Worm (Caenorhabditis elegans) whole organism, young adult: ENCODE results near the gene eco-1.
A peak's percentile ranks its signal among the peaks of the same experiment; 100 is the strongest.
"Not testable (repeated sequence)": the region's sequence is repeated elsewhere in the genome, so short reads cannot be mapped to it uniquely, and the experiment has no call there.

Experiments used
- B0336.3 ChIP-seq: fragments of 200-800 bp; sonication (Bioruptor generic); IDR thresholded peaks from 2 replicates; pipeline ENCODE4 v1.3.6; 2022; ENCODE audit warnings: missing genetic modification characterization, missing compliant biosample characterization
- C06A6.2 ChIP-seq: fragments of 200-800 bp; sonication (Bioruptor generic); conservative IDR thresholded peaks from 2 replicates; pipeline ENCODE4 v1.3.6; 2022; ENCODE audit warnings: missing genetic modification characterization, missing compliant biosample characterization
- D2030.7 ChIP-seq: fragments of 200-800 bp; sonication (Bioruptor generic); IDR thresholded peaks from 2 replicates; pipeline ENCODE4 v1.3.6; 2022; ENCODE audit warnings: missing genetic modification reagents, missing genetic modification characterization, missing compliant biosample characterization
- K12H6.12 ChIP-seq: fragments of 200-800 bp; sonication (Bioruptor generic); optimal IDR thresholded peaks from 2 replicates; lab custom pipeline; 2018; ENCODE audit warnings: mild to moderate bottlenecking, missing genetic modification characterization, missing compliant biosample characterization
- Y53G8AR.9 ChIP-seq: fragments of 200-800 bp; sonication (Bioruptor generic); conservative IDR thresholded peaks from 2 replicates; pipeline ENCODE4 v1.3.6; 2022; ENCODE audit warnings: missing genetic modification reagents, missing genetic modification characterization, missing compliant biosample characterization
- Y95B8A.8 ChIP-seq: fragments of 200-800 bp; sonication (Bioruptor generic); IDR thresholded peaks from 2 replicates; pipeline ENCODE4 v1.3.6; 2022; ENCODE audit warnings: missing genetic modification reagents, missing genetic modification characterization, missing compliant biosample characterization
- attf-5 ChIP-seq: fragments of 200-800 bp; sonication (Bioruptor generic); optimal IDR thresholded peaks from 2 replicates; lab custom pipeline; 2018; ENCODE audit warnings: mild to moderate bottlenecking, missing genetic modification characterization, missing compliant biosample characterization
- attf-6 ChIP-seq: fragments of 200-800 bp; sonication (Bioruptor generic); IDR thresholded peaks from 2 replicates; pipeline ENCODE4 v1.3.6; 2022; ENCODE audit warnings: missing genetic modification reagents, missing genetic modification characterization, missing compliant biosample characterization
- bed-2 ChIP-seq: fragments of 200-800 bp; sonication (Bioruptor generic); IDR thresholded peaks from 2 replicates; pipeline ENCODE4 v1.3.6; 2022; ENCODE audit warnings: missing genetic modification reagents, missing genetic modification characterization, missing compliant biosample characterization
- cebp-1 ChIP-seq, 2 experiments: fragments of 200-800 bp in 1 of 2; sonication (Bioruptor generic) in 1 of 2; sonication (generic microtip) in 1 of 2; IDR thresholded peaks in 1 of 2; optimal IDR thresholded peaks in 1 of 2; 2 replicates each; pipeline versions ENCODE4 v1.3.6 to Lab custom; 2017 to 2022; ENCODE audit warnings: missing compliant biosample characterization in 2 of 2, missing genetic modification characterization in 2 of 2, mild to moderate bottlenecking in 1 of 2, missing genetic modification reagents in 1 of 2, moderate library complexity in 1 of 2
- ceh-27 ChIP-seq: fragments of 200-800 bp; sonication (Bioruptor generic); optimal IDR thresholded peaks from 2 replicates; lab custom pipeline; 2018; ENCODE audit warnings: mild to moderate bottlenecking, missing genetic modification characterization, moderate library complexity, missing compliant biosample characterization
- ceh-79 ChIP-seq: sonication (generic microtip); optimal IDR thresholded peaks from 2 replicates; lab custom pipeline; 2017; ENCODE audit warnings: mild to moderate bottlenecking, missing genetic modification characterization, missing compliant biosample characterization
- efl-1 ChIP-seq: fragments of 150-350 bp; optimal IDR thresholded peaks from 2 replicates; lab custom pipeline; 2014; ENCODE audit warnings: missing biosample characterization, missing genetic modification reagents, missing genetic modification characterization
- egrh-3 ChIP-seq: fragments of 200-800 bp; sonication (Bioruptor generic); IDR thresholded peaks from 2 replicates; pipeline ENCODE4 v1.3.6; 2022; ENCODE audit warnings: missing genetic modification reagents, missing genetic modification characterization, missing compliant biosample characterization
- ekl-4 ChIP-seq: fragments of 200-800 bp; sonication (Bioruptor generic); IDR thresholded peaks from 2 replicates; pipeline ENCODE4 v1.3.6; 2022; ENCODE audit warnings: missing genetic modification reagents, missing genetic modification characterization, missing compliant biosample characterization
- hmg-1.2 ChIP-seq: fragments of 200-800 bp; sonication (Bioruptor generic); IDR thresholded peaks from 2 replicates; pipeline ENCODE4 v1.3.6; 2022; ENCODE audit warnings: missing genetic modification reagents, missing genetic modification characterization, missing compliant biosample characterization
- lin-26 ChIP-seq: fragments of 200-800 bp; sonication (Bioruptor generic); IDR thresholded peaks from 2 replicates; pipeline ENCODE4 v1.3.6; 2022; ENCODE audit warnings: missing genetic modification reagents, missing genetic modification characterization, missing compliant biosample characterization
- lin-40 ChIP-seq: sonication (generic microtip); optimal IDR thresholded peaks from 2 replicates; lab custom pipeline; 2016; ENCODE audit warnings: missing genetic modification characterization, mild to moderate bottlenecking, missing compliant biosample characterization, missing genotype, missing genetic modification reagents
- lin-54 ChIP-seq: fragments of 200-800 bp; sonication (Bioruptor generic); optimal IDR thresholded peaks from 2 replicates; lab custom pipeline; 2018; ENCODE audit warnings: mild to moderate bottlenecking, missing genetic modification characterization, missing compliant biosample characterization
- lir-1 ChIP-seq: fragments of 200-800 bp; sonication (Bioruptor generic); conservative IDR thresholded peaks from 2 replicates; pipeline ENCODE4 v1.3.6; 2022; ENCODE audit warnings: missing genetic modification reagents, missing genetic modification characterization, missing compliant biosample characterization
- lsl-1 ChIP-seq: fragments of 200-800 bp; sonication (Bioruptor generic); optimal IDR thresholded peaks from 2 replicates; lab custom pipeline; 2018; ENCODE audit warnings: mild to moderate bottlenecking, missing genetic modification characterization, moderate library complexity, missing compliant biosample characterization
- madf-3 ChIP-seq: fragments of 200-800 bp; sonication (Bioruptor generic); IDR thresholded peaks from 2 replicates; pipeline ENCODE4 v1.3.6; 2022; ENCODE audit warnings: missing genetic modification reagents, missing genetic modification characterization, missing compliant biosample characterization
- mcd-1 ChIP-seq: fragments of 200-800 bp; sonication (Bioruptor generic); IDR thresholded peaks from 2 replicates; pipeline ENCODE4 v1.3.6; 2022; ENCODE audit warnings: missing genetic modification reagents, missing genetic modification characterization, missing compliant biosample characterization
- nfya-2 ChIP-seq: fragments of 200-800 bp; sonication (Bioruptor generic); IDR thresholded peaks from 2 replicates; pipeline ENCODE4 v1.3.6; 2022; ENCODE audit warnings: missing genetic modification reagents, missing genetic modification characterization, missing compliant biosample characterization
- nfyb-1 ChIP-seq: fragments of 200-800 bp; sonication (Bioruptor generic); IDR thresholded peaks from 2 replicates; pipeline ENCODE4 v1.3.6; 2022; ENCODE audit warnings: missing genetic modification reagents, missing genetic modification characterization, missing compliant biosample characterization
- nhr-80 ChIP-seq: sonication (generic microtip); optimal IDR thresholded peaks from 2 replicates; lab custom pipeline; 2016; ENCODE audit warnings: missing genetic modification characterization, missing compliant biosample characterization
- pbrm-1 ChIP-seq: fragments of 200-800 bp; sonication (Bioruptor generic); IDR thresholded peaks from 2 replicates; pipeline ENCODE4 v1.3.6; 2022; ENCODE audit warnings: missing genetic modification reagents, missing genetic modification characterization, missing compliant biosample characterization
- pha-4 ChIP-seq: fragments of 150-350 bp; sonication (generic microtip); optimal IDR thresholded peaks from 2 replicates; lab custom pipeline; 2014; ENCODE audit warnings: missing biosample characterization, missing genetic modification reagents, missing genetic modification characterization
- rec-8 ChIP-seq, 2 experiments: sonication (generic microtip); optimal IDR thresholded peaks; 2 replicates each; lab custom pipeline; 2016; ENCODE audit warnings: mild to moderate bottlenecking in 2 of 2, missing genetic modification characterization in 2 of 2, missing genetic modification reagents in 2 of 2, missing genotype in 2 of 2, missing biosample characterization in 1 of 2, missing compliant biosample characterization in 1 of 2, moderate library complexity in 1 of 2
- repo-1 ChIP-seq: sonication (generic microtip); optimal IDR thresholded peaks from 2 replicates; lab custom pipeline; 2017; ENCODE audit warnings: mild to moderate bottlenecking, missing genetic modification characterization, missing compliant biosample characterization
- snpc-1.1 ChIP-seq: sonication (generic microtip); optimal IDR thresholded peaks from 2 replicates; lab custom pipeline; 2017; ENCODE audit warnings: missing genetic modification characterization, mild to moderate bottlenecking, missing compliant biosample characterization, antibody characterized with exemption, moderate library complexity, missing genotype, missing genetic modification reagents; ENCODE audit not compliant: insufficient read depth
- snpc-4 ChIP-seq, 5 experiments: fragments of 150-350 bp in 1 of 5; sonication (generic microtip) in 4 of 5; optimal IDR thresholded peaks; 2 replicates each; lab custom pipeline; 2014 to 2018; ENCODE audit warnings: missing genetic modification characterization in 5 of 5, missing biosample characterization in 3 of 5, antibody characterized with exemption in 2 of 5, mild to moderate bottlenecking in 2 of 5, missing compliant biosample characterization in 2 of 5, missing genotype in 2 of 5, moderate library complexity in 2 of 5, missing genetic modification reagents in 1 of 5
- sptf-2 ChIP-seq: fragments of 200-800 bp; sonication (Bioruptor generic); optimal IDR thresholded peaks from 2 replicates; lab custom pipeline; 2018; ENCODE audit warnings: mild to moderate bottlenecking, missing genetic modification characterization, missing compliant biosample characterization
- tbp1 ChIP-seq: fragments of 200-800 bp; sonication (Bioruptor generic); optimal IDR thresholded peaks from 2 replicates; lab custom pipeline; 2018; ENCODE audit warnings: mild to moderate bottlenecking, missing genetic modification characterization, missing compliant biosample characterization
- tbx-9 ChIP-seq: sonication (generic microtip); optimal IDR thresholded peaks from 2 replicates; lab custom pipeline; 2016; ENCODE audit warnings: borderline replicate concordance, missing genetic modification characterization, inconsistent platforms, missing compliant biosample characterization
- unc-62 ChIP-seq: fragments of 150-350 bp; optimal IDR thresholded peaks from 2 replicates; lab custom pipeline; 2014; ENCODE audit warnings: missing biosample characterization, missing genetic modification reagents, missing genetic modification characterization
- zim-3 ChIP-seq: sonication (generic microtip); optimal IDR thresholded peaks from 2 replicates; lab custom pipeline; 2017; ENCODE audit warnings: mild to moderate bottlenecking, missing genetic modification characterization, moderate library complexity, missing compliant biosample characterization
- ztf-25 ChIP-seq: fragments of 200-800 bp; sonication (Bioruptor generic); IDR thresholded peaks from 2 replicates; pipeline ENCODE4 v1.3.6; 2022; ENCODE audit warnings: missing genetic modification reagents, missing genetic modification characterization, missing compliant biosample characterization
- ztf-26 ChIP-seq: sonication (generic microtip); optimal IDR thresholded peaks from 2 replicates; lab custom pipeline; 2017; ENCODE audit warnings: missing genetic modification characterization, missing compliant biosample characterization
- ztf-3 ChIP-seq: fragments of 200-800 bp; sonication (Bioruptor generic); optimal IDR thresholded peaks from 2 replicates; lab custom pipeline; 2018; ENCODE audit warnings: mild to moderate bottlenecking, missing genetic modification characterization, missing compliant biosample characterization

eco-1 gene

DNA sequence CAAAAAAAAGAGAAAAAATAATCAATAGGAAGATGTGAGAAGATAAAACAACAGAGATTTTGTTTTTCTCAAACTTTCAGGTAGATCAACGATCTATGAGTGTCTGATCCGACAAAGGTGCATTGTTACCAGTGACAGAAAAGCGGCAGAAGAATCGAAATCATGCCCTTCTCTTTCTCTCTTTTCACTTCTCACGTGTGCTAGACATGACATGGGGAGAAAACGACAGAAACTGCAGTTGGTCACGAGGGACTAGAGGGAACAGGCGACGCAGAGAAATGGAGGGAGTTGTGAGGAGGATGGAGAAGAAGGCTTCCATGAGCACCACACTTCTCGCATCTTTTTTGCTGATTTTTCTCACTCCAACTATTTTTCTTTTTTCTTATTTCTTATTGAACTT is 23.7 kb downstream of the eco-1 start, which contains the start of gene F56C9.10 (continued):
- 0 out of 2 replicates have a peak, but pooled peaks have one; percentile 14 for TF ChIP-seq C06A6.2 (GFP tag; lab: Robert Waterston, UW)
- no peak for TF ChIP-seq egrh-3 (GFP tag; lab: Robert Waterston, UW)
- TF ChIP-seq Y53G8AR.9, result peak; percentile 56; the same call in 1 of the 2 replicates
- peak; percentile 62 for TF ChIP-seq ztf-26 (tag; lab: Kevin White, UChicago)
- peak; percentile 86 for TF ChIP-seq attf-5
- no peak for TF ChIP-seq lir-1
- no peak for TF ChIP-seq zim-3 (tag; lab: Kevin White, UChicago)
- peak; percentile 78 for TF ChIP-seq cebp-1 (GFP tag; IDR thresholded peaks at IDR 0.05; lab: Robert Waterston, UW)
- TF ChIP-seq cebp-1 (tag; optimal IDR thresholded peaks at IDR 0.05; lab: Kevin White, UChicago), result peak; percentile 86
- peak; percentile 64 for TF ChIP-seq repo-1 (tag; lab: Kevin White, UChicago)
- peak; percentile 42 for TF ChIP-seq ztf-3
- peak; percentile 61 for TF ChIP-seq lin-26
- TF ChIP-seq lin-54 (GFP tag; lab: Kevin White, UChicago), result peak; percentile 50
- no peak for TF ChIP-seq rec-8 (tag; optimal IDR thresholded peaks at IDR 0.05; lab: Kevin White, UChicago)
- no peak for TF ChIP-seq snpc-4 (GFP tag; optimal IDR thresholded peaks at IDR 0.05; lab: Kevin White, UChicago)
- peak; percentile 51 to 60 (median 54) for TF ChIP-seq snpc-4 (tag; optimal IDR thresholded peaks at IDR 0.05; lab: Kevin White, UChicago)
- TF ChIP-seq B0336.3 (GFP tag; lab: Robert Waterston, UW), result peak; percentile 90
- TF ChIP-seq pbrm-1 (GFP tag; lab: Robert Waterston, UW), result peak; percentile 79
- TF ChIP-seq lin-40 (tag; lab: Kevin White, UChicago), result peak; percentile 79
- peak; percentile 83 for TF ChIP-seq nfyb-1
- no peak for TF ChIP-seq tbx-9 (tag; lab: Kevin White, UChicago)
- peak; percentile 77; the same call in 1 of the 2 replicates for TF ChIP-seq madf-3 (GFP tag; lab: Robert Waterston, UW)
- TF ChIP-seq, all 124 proteins: peak for 47

- 0 out of 2 replicates have a peak, but pooled peaks have one; percentile 31 for TF ChIP-seq ekl-4 (GFP tag; lab: Robert Waterston, UW)
- peak; percentile 48; the same call in 1 of the 2 replicates for TF ChIP-seq Y53G8AR.9
- TF ChIP-seq pbrm-1 (GFP tag; lab: Robert Waterston, UW), result 0 out of 2 replicates have a peak, but pooled peaks have one; percentile 12
- TF ChIP-seq nhr-80 (tag; lab: Kevin White, UChicago), result peak; percentile 21
- 0 out of 2 replicates have a peak, but pooled peaks have one; percentile 47 for TF ChIP-seq Y95B8A.8 (GFP tag; lab: Robert Waterston, UW)
- peak; percentile 76 for TF ChIP-seq hmg-1.2 (GFP tag; lab: Robert Waterston, UW)
- peak; percentile 44; the same call in 1 of the 2 replicates for TF ChIP-seq nfyb-1
- peak; percentile 23; the same call in 1 of the 2 replicates for TF ChIP-seq attf-6 (GFP tag; lab: Robert Waterston, UW)
- TF ChIP-seq cebp-1 (GFP tag; IDR thresholded peaks at IDR 0.05; lab: Robert Waterston, UW), result peak; percentile 66; the same call in 1 of the 2 replicates
- peak; percentile 83 for TF ChIP-seq cebp-1 (tag; optimal IDR thresholded peaks at IDR 0.05; lab: Kevin White, UChicago)
- TF ChIP-seq mcd-1 (GFP tag; lab: Robert Waterston, UW), result peak; percentile 31; the same call in 1 of the 2 replicates
- peak; percentile 19 for TF ChIP-seq snpc-1.1 (tag; lab: Kevin White, UChicago)
- TF ChIP-seq snpc-4 (GFP tag; optimal IDR thresholded peaks at IDR 0.05; lab: Kevin White, UChicago), result not testable (repeated sequence)
- TF ChIP-seq snpc-4 (tag; optimal IDR thresholded peaks at IDR 0.05; lab: Kevin White, UChicago), result peak in 3 of 4 experiments; percentile 52 to 71 (median 69)
- TF ChIP-seq, all 124 proteins: peak for 12; not testable (repeated sequence) for 112
Measured at ce11 chrIII:7333906-7334531, 24.9 kb downstream of the eco-1 start.

- TF ChIP-seq ceh-79, result no peak
- TF ChIP-seq lsl-1 (GFP tag; lab: Kevin White, UChicago), result no peak
- no peak for TF ChIP-seq unc-62 (GFP tag; lab: Kevin White, UChicago)
- TF ChIP-seq bed-2 (GFP tag; lab: Robert Waterston, UW), result no peak
- no peak for TF ChIP-seq sptf-2 (GFP tag; lab: Kevin White, UChicago)
- no peak for TF ChIP-seq ceh-27 (GFP tag; lab: Kevin White, UChicago)
- TF ChIP-seq efl-1 (GFP tag; lab: Kevin White, UChicago), result no peak
- no peak for TF ChIP-seq tbp1 (GFP tag; lab: Kevin White, UChicago)
- TF ChIP-seq D2030.7 (GFP tag; lab: Robert Waterston, UW), result no peak
- no peak for TF ChIP-seq K12H6.12
- TF ChIP-seq lir-1, result no peak
- TF ChIP-seq pha-4 (tag; lab: Kevin White, UChicago), result no peak
- no peak for TF ChIP-seq nfya-2 (GFP tag; lab: Robert Waterston, UW)
- no peak for TF ChIP-seq ztf-25
Measured at ce11 chrIII:7331671-7332070, 27.2 kb downstream of the eco-1 start.
